Worm (Caenorhabditis elegans) whole organism, early embryonic: ENCODE measurements around the gene Y51H7C.9.

ENCODE experiments used
- ama-1 ChIP-seq: fragments of 150-350 bp; optimal IDR thresholded peaks from 2 replicates; lab custom pipeline; 2014
- flt-1 ChIP-seq: fragments of 200-800 bp; sonication (Bioruptor generic); IDR thresholded peaks from 2 replicates; pipeline ENCODE4 v1.3.6; 2022; ENCODE audit warnings: missing genetic modification characterization, missing compliant biosample characterization
- tbx-37 ChIP-seq: fragments of 200-800 bp; sonication (Bioruptor generic); conservative IDR thresholded peaks from 2 replicates; pipeline ENCODE4 v1.3.6; 2022; ENCODE audit warnings: missing genetic modification reagents, missing genetic modification characterization, missing compliant biosample characterization

DNA sequence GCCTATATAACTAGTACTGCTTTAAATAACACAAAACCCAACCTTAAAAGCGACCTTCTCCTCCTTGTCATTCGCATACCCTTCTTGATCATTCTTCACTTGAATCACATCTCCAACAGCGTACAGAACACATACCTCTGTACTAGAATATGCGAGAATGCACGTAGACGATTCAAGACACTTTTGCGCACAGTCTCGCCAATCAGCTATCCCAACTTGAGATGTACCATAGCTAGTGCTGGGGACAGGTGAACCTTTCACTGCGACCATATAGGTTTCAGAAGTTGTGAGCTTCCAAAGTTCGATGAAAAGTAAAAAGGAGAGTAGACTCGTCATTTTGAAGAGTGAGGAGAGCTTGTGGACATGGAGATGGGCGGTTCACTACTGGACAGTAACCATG, 13.6 kb downstream of the Y51H7C.9 start, which contains the start of gene F54D12.8:
- no peak for TF ChIP-seq ama-1 (lab: Kevin White, UChicago)
- no peak for TF ChIP-seq flt-1 (GFP tag; lab: Robert Waterston, UW)
- TF ChIP-seq tbx-37 (GFP tag; lab: Robert Waterston, UW), result no peak
